Fruit fly (Drosophila melanogaster) whole organism, embryonic: ENCODE measurements around the gene rols.

Experiments
- CG12659 ChIP-seq: fragments of 200-800 bp; sonication (Bioruptor generic); optimal IDR thresholded peaks from 3 replicates; lab custom pipeline; 2017; ENCODE audit warnings: mild to moderate bottlenecking, missing biosample characterization, missing genetic modification reagents, missing genetic modification characterization
- CG13296 ChIP-seq: fragments of 200-800 bp; sonication (Bioruptor generic); optimal IDR thresholded peaks from 3 replicates; lab custom pipeline; 2018; ENCODE audit warnings: missing biosample characterization, mild to moderate bottlenecking, missing genetic modification characterization
- CG14710 ChIP-seq: fragments of 200-800 bp; sonication (Bioruptor generic); optimal IDR thresholded peaks from 3 replicates; lab custom pipeline; 2019; ENCODE audit warnings: missing biosample characterization, mild to moderate bottlenecking, missing genetic modification characterization, moderate library complexity
- CG17361 ChIP-seq: fragments of 200-800 bp; sonication (Bioruptor generic); IDR thresholded peaks from 3 replicates; pipeline ENCODE4 v1.3.6; 2022; ENCODE audit warnings: missing biosample characterization, missing genetic modification characterization
- CG18262 ChIP-seq: fragments of 200-800 bp; optimal IDR thresholded peaks from 3 replicates; lab custom pipeline; 2019; ENCODE audit warnings: missing biosample characterization, mild to moderate bottlenecking, missing genetic modification characterization, moderate library complexity
- CG2199 ChIP-seq: fragments of 200-800 bp; sonication (Bioruptor generic); IDR thresholded peaks from 3 replicates; pipeline ENCODE4 v1.3.6; 2022; ENCODE audit warnings: missing biosample characterization, missing genetic modification characterization
- CG31388 ChIP-seq: fragments of 200-800 bp; sonication (Bioruptor generic); optimal IDR thresholded peaks from 2 replicates; lab custom pipeline; 2016; ENCODE audit warnings: missing biosample characterization, missing genetic modification characterization
- CG3726 ChIP-seq: fragments of 200-800 bp; sonication (Bioruptor generic); IDR thresholded peaks from 3 replicates; pipeline ENCODE4, ENCODE4 v1.3.6; 2022; ENCODE audit warnings: missing biosample characterization, missing genetic modification characterization
- CG4360 ChIP-seq: fragments of 200-800 bp; sonication (Bioruptor generic); IDR thresholded peaks from 2 replicates; pipeline ENCODE4 v1.3.6; 2022; ENCODE audit warnings: missing biosample characterization, missing genetic modification characterization
- CG43689 ChIP-seq: fragments of 200-800 bp; sonication (Bioruptor generic); IDR thresholded peaks from 2 replicates; pipeline ENCODE4 v1.3.6; 2022; ENCODE audit warnings: missing biosample characterization, missing genetic modification characterization
- CG4707 ChIP-seq: fragments of 200-800 bp; sonication (Bioruptor generic); optimal IDR thresholded peaks from 2 replicates; lab custom pipeline; 2018; ENCODE audit warnings: missing biosample characterization, mild to moderate bottlenecking, missing genetic modification characterization, moderate library complexity
- CG4820 ChIP-seq: fragments of 200-800 bp; sonication (Bioruptor generic); optimal IDR thresholded peaks from 3 replicates; lab custom pipeline; 2016; ENCODE audit warnings: missing biosample characterization, missing genetic modification characterization
- CG6272 ChIP-seq: fragments of 200-800 bp; sonication (Bioruptor generic); IDR thresholded peaks from 2 replicates; pipeline ENCODE4 v1.3.6; 2022; ENCODE audit warnings: missing biosample characterization, missing genetic modification characterization
- CG6654 ChIP-seq: fragments of 200-800 bp; sonication (Bioruptor generic); optimal IDR thresholded peaks from 2 replicates; lab custom pipeline; 2017; ENCODE audit warnings: missing biosample characterization, mild to moderate bottlenecking, missing genetic modification characterization
- CG8359 ChIP-seq: fragments of 200-800 bp; sonication (Bioruptor generic); optimal IDR thresholded peaks from 2 replicates; lab custom pipeline; 2017; ENCODE audit warnings: missing biosample characterization, mild to moderate bottlenecking, missing genetic modification characterization, borderline replicate concordance
- CG8388 ChIP-seq: fragments of 200-800 bp; sonication (Bioruptor generic); optimal IDR thresholded peaks from 2 replicates; lab custom pipeline; 2019; ENCODE audit warnings: missing biosample characterization, mild to moderate bottlenecking, missing genetic modification characterization, moderate library complexity
- CG8924 ChIP-seq: fragments of 200-800 bp; optimal IDR thresholded peaks from 3 replicates; lab custom pipeline; 2019; ENCODE audit warnings: missing biosample characterization, mild to moderate bottlenecking, missing genetic modification characterization, moderate library complexity
- Chrac-16 ChIP-seq: fragments of 200-800 bp; sonication (Bioruptor generic); optimal IDR thresholded peaks from 3 replicates; lab custom pipeline; 2016; ENCODE audit warnings: missing biosample characterization, missing genetic modification characterization
- Dek ChIP-seq: fragments of 200-800 bp; sonication (Bioruptor generic); optimal IDR thresholded peaks from 3 replicates; lab custom pipeline; 2019; ENCODE audit warnings: missing biosample characterization, mild to moderate bottlenecking, missing genetic modification characterization, moderate library complexity
- Dip3 ChIP-seq: fragments of 200-800 bp; sonication (Bioruptor generic); optimal IDR thresholded peaks from 3 replicates; lab custom pipeline; 2016; ENCODE audit warnings: missing biosample characterization, missing genetic modification characterization
- Eip74EF ChIP-seq, 2 experiments: fragments of 200-800 bp in 1 of 2; fragments of >200 bp in 1 of 2; sonication (Bioruptor generic) in 1 of 2; optimal IDR thresholded peaks; 2 replicates each; lab custom pipeline; 2017 to 2019; ENCODE audit warnings: missing biosample characterization in 2 of 2, missing genetic modification characterization in 2 of 2, mild to moderate bottlenecking in 1 of 2, moderate library complexity in 1 of 2
- Gug ChIP-seq: fragments of 200-800 bp; sonication (Bioruptor generic); IDR thresholded peaks from 4 replicates; pipeline ENCODE4 v1.3.6; 2022; ENCODE audit warnings: missing biosample characterization, missing genetic modification characterization
- HmgZ ChIP-seq: fragments of 200-800 bp; sonication (Bioruptor generic); optimal IDR thresholded peaks from 2 replicates; lab custom pipeline; 2018; ENCODE audit warnings: missing biosample characterization, mild to moderate bottlenecking, missing genetic modification characterization
- Hr51 ChIP-seq, 2 experiments: fragments of 200-800 bp; sonication (Bioruptor generic); optimal IDR thresholded peaks; 2 replicates in 1 of 2; 3 replicates in 1 of 2; lab custom pipeline; 2016 to 2018; ENCODE audit warnings: missing biosample characterization in 2 of 2, missing genetic modification characterization in 2 of 2, mild to moderate bottlenecking in 1 of 2, moderate library complexity in 1 of 2
- Kr ChIP-seq: fragments of 200-800 bp; sonication (Bioruptor generic); optimal IDR thresholded peaks from 2 replicates; lab custom pipeline; 2017; ENCODE audit warnings: missing biosample characterization, mild to moderate bottlenecking, missing genetic modification characterization
- Mes4 ChIP-seq: fragments of 200-800 bp; sonication (Bioruptor generic); optimal IDR thresholded peaks from 2 replicates; lab custom pipeline; 2016; ENCODE audit warnings: missing biosample characterization, missing genetic modification characterization
- Nf-YA ChIP-seq: fragments of 200-800 bp; sonication (Bioruptor generic); IDR thresholded peaks from 2 replicates; pipeline ENCODE4 v1.3.6; 2022; ENCODE audit warnings: missing biosample characterization, missing genetic modification characterization
- PHDP ChIP-seq: fragments of 200-800 bp; sonication (Bioruptor generic); optimal IDR thresholded peaks from 3 replicates; lab custom pipeline; 2018; ENCODE audit warnings: missing biosample characterization, mild to moderate bottlenecking, missing genetic modification characterization, moderate library complexity
- Ravus ChIP-seq: fragments of 200-800 bp; sonication (Bioruptor generic); IDR thresholded peaks from 2 replicates; pipeline ENCODE4 v1.3.6; 2022; ENCODE audit warnings: missing biosample characterization, missing genetic modification characterization
- Spps ChIP-seq: fragments of 200-800 bp; sonication (Bioruptor generic); optimal IDR thresholded peaks from 2 replicates; lab custom pipeline; 2018; ENCODE audit warnings: missing biosample characterization, mild to moderate bottlenecking, missing genetic modification characterization
- Xrp1 ChIP-seq: fragments of 200-800 bp; sonication (Bioruptor generic); IDR thresholded peaks from 2 replicates; pipeline ENCODE4 v1.3.6; 2022; ENCODE audit warnings: missing biosample characterization, missing genetic modification characterization
- ash1 ChIP-seq: fragments of 200-800 bp; sonication (Bioruptor generic); optimal IDR thresholded peaks from 2 replicates; lab custom pipeline; 2018; ENCODE audit warnings: missing biosample characterization, mild to moderate bottlenecking, missing genetic modification characterization
- da ChIP-seq: fragments of 200-800 bp; sonication (Bioruptor generic); optimal IDR thresholded peaks from 2 replicates; lab custom pipeline; 2016; ENCODE audit warnings: missing biosample characterization, missing genetic modification characterization
- dysf ChIP-seq: fragments of 200-800 bp; sonication (Bioruptor generic); IDR thresholded peaks from 3 replicates; pipeline ENCODE4 v1.3.6; 2022; ENCODE audit warnings: missing biosample characterization, missing genetic modification characterization
- ems ChIP-seq: fragments of 200-800 bp; sonication (Bioruptor generic); optimal IDR thresholded peaks from 3 replicates; lab custom pipeline; 2016; ENCODE audit warnings: missing biosample characterization, missing genetic modification characterization
- ewg ChIP-seq: fragments of 200-800 bp; sonication (Bioruptor generic); optimal IDR thresholded peaks from 3 replicates; lab custom pipeline; 2017; ENCODE audit warnings: mild to moderate bottlenecking, missing biosample characterization, missing genetic modification reagents, missing genetic modification characterization
- fd102C ChIP-seq: fragments of 200-800 bp; sonication (Bioruptor generic); optimal IDR thresholded peaks from 2 replicates; lab custom pipeline; 2018; ENCODE audit warnings: missing biosample characterization, mild to moderate bottlenecking, missing genetic modification characterization, moderate library complexity
- kah ChIP-seq: fragments of 200-800 bp; sonication (Bioruptor generic); optimal IDR thresholded peaks from 2 replicates; lab custom pipeline; 2018; ENCODE audit warnings: missing biosample characterization, mild to moderate bottlenecking, missing genetic modification characterization
- lola ChIP-seq, 3 experiments: fragments of >200 bp in 2 of 3; fragments of 200-800 bp in 1 of 3; sonication (Bioruptor generic) in 1 of 3; optimal IDR thresholded peaks; 2 replicates each; lab custom pipeline; 2017 to 2019; ENCODE audit warnings: missing biosample characterization in 3 of 3, missing genetic modification characterization in 3 of 3, mild to moderate bottlenecking in 1 of 3, moderate library complexity in 1 of 3
- peb ChIP-seq: fragments of 200-800 bp; sonication (Bioruptor generic); IDR thresholded peaks from 2 replicates; pipeline ENCODE4 v1.3.6; 2022; ENCODE audit warnings: missing biosample characterization, missing genetic modification characterization
- prd ChIP-seq, 3 experiments: fragments of >200 bp in 2 of 3; fragments of 200-800 bp in 1 of 3; sonication (Bioruptor generic) in 1 of 3; optimal IDR thresholded peaks in 2 of 3; IDR thresholded peaks in 1 of 3; 2 replicates in 2 of 3; 3 replicates in 1 of 3; pipeline versions ENCODE4 v1.3.6 to Lab custom; 2017 to 2022; ENCODE audit warnings: missing biosample characterization in 1 of 3, missing genetic modification characterization in 1 of 3
- sens-2 ChIP-seq: fragments of 200-800 bp; sonication (Bioruptor generic); IDR thresholded peaks from 2 replicates; pipeline ENCODE4 v1.3.6; 2022; ENCODE audit warnings: missing biosample characterization, missing genetic modification characterization
- seq ChIP-seq: fragments of 200-800 bp; sonication (Bioruptor generic); IDR thresholded peaks from 2 replicates; pipeline ENCODE4 v1.3.6; 2022; ENCODE audit warnings: missing biosample characterization, missing genetic modification characterization
- slou ChIP-seq: fragments of 200-800 bp; sonication (Bioruptor generic); optimal IDR thresholded peaks from 3 replicates; lab custom pipeline; 2016; ENCODE audit warnings: missing biosample characterization, missing genetic modification characterization
- sqz ChIP-seq: fragments of 200-800 bp; sonication (Bioruptor generic); optimal IDR thresholded peaks from 3 replicates; lab custom pipeline; 2018; ENCODE audit warnings: missing biosample characterization, mild to moderate bottlenecking, missing genetic modification characterization
- stwl ChIP-seq: fragments of 200-800 bp; sonication (Bioruptor generic); optimal IDR thresholded peaks from 3 replicates; lab custom pipeline; 2018; ENCODE audit warnings: missing biosample characterization, mild to moderate bottlenecking, missing genetic modification characterization, moderate library complexity
- twi ChIP-seq: fragments of 200-800 bp; optimal IDR thresholded peaks from 2 replicates; lab custom pipeline; 2019; ENCODE audit warnings: missing biosample characterization, mild to moderate bottlenecking, missing genetic modification characterization, moderate library complexity

rols gene

dm6 chr3L:12056286-12057178, 8.1 kb downstream of the rols start (continued):
- TF ChIP-seq fd102C (GFP tag; lab: Kevin White, UChicago) = peak; percentile 3
- TF ChIP-seq CG8924 (tag; lab: Kevin White, UChicago) = peak; percentile 66
- 0 out of 2 replicates have a peak, but pooled peaks have one; percentile 22 for TF ChIP-seq sens-2 (GFP tag; lab: Robert Waterston, UW)
- TF ChIP-seq CG6654 = peak; percentile 36
- no peak for TF ChIP-seq ash1 (GFP tag; lab: Kevin White, UChicago)
- TF ChIP-seq Eip74EF (GFP tag; optimal IDR thresholded peaks at IDR 0.05; lab: Kevin White, UChicago) = peak in 1 of 2 experiments; percentile 54
- TF ChIP-seq CG13296 (GFP tag; lab: Kevin White, UChicago) = peak; percentile 37
- TF ChIP-seq seq (GFP tag; lab: Robert Waterston, UW) = peak; percentile 57; the same call in 1 of the 2 replicates
- TF ChIP-seq CG2199 (GFP tag; lab: Robert Waterston, UW) = peak; percentile 65; the same call in 1 of the 3 replicates
- TF ChIP-seq prd (optimal IDR thresholded peaks at IDR 0.05; lab: Kevin White, UChicago) = no peak
- peak; percentile 66 for TF ChIP-seq prd (GFP tag; IDR thresholded peaks at IDR 0.05; lab: Robert Waterston, UW)
- TF ChIP-seq PHDP (tag; lab: Kevin White, UChicago) = peak; percentile 42
- peak; percentile 67; the same call in 1 of the 2 replicates for TF ChIP-seq Xrp1 (GFP tag; lab: Robert Waterston, UW)
- TF ChIP-seq lola (GFP tag; optimal IDR thresholded peaks at IDR 0.05; lab: Kevin White, UChicago) = peak in 1 of 3 experiments; percentile 75
- TF ChIP-seq Chrac-16 (GFP tag; lab: Kevin White, UChicago) = peak; percentile 61
- TF ChIP-seq CG43689 (GFP tag; lab: Robert Waterston, UW) = no peak
- peak; percentile 60; the same call in 1 of the 3 replicates for TF ChIP-seq CG3726 (GFP tag; lab: Robert Waterston, UW)
- TF ChIP-seq Nf-YA = peak; percentile 5; the same call in 1 of the 2 replicates
- peak; percentile 66 for TF ChIP-seq Mes4
- peak; percentile 88 for TF ChIP-seq CG18262 (tag; lab: Kevin White, UChicago)
- TF ChIP-seq sqz = peak; percentile 55
- TF ChIP-seq kah (GFP tag; lab: Kevin White, UChicago) = no peak
- peak; percentile 16 for TF ChIP-seq twi (tag; lab: Kevin White, UChicago)
- TF ChIP-seq CG8388 (GFP tag; lab: Kevin White, UChicago) = peak; percentile 67
- TF ChIP-seq HmgZ (tag; lab: Kevin White, UChicago) = peak; percentile 28
- TF ChIP-seq CG4360 (GFP tag; lab: Robert Waterston, UW) = no peak
- TF ChIP-seq CG4707 (GFP tag; lab: Kevin White, UChicago) = no peak
- peak; percentile 31 to 76 for TF ChIP-seq Hr51 (GFP tag; optimal IDR thresholded peaks at IDR 0.05; lab: Kevin White, UChicago)
- TF ChIP-seq Ravus (GFP tag; lab: Robert Waterston, UW) = peak; percentile 12
- TF ChIP-seq peb (GFP tag; lab: Robert Waterston, UW) = no peak
- TF ChIP-seq CG17361 (GFP tag; lab: Robert Waterston, UW) = peak; percentile 88
- TF ChIP-seq Gug (GFP tag; lab: Robert Waterston, UW) = peak; percentile 45; the same call in 3 of the 4 replicates
- TF ChIP-seq Dip3 (GFP tag; lab: Kevin White, UChicago) = peak; percentile 54
- TF ChIP-seq stwl = no peak
- peak; percentile 83 for TF ChIP-seq CG4820 (GFP tag; lab: Kevin White, UChicago)
- TF ChIP-seq ewg (GFP tag; lab: Kevin White, UChicago) = peak; percentile 55
- peak; percentile 23 for TF ChIP-seq Dek (tag; lab: Kevin White, UChicago)
- peak; percentile 60 for TF ChIP-seq CG12659 (GFP tag; lab: Kevin White, UChicago)
- TF ChIP-seq ems (GFP tag; lab: Kevin White, UChicago) = peak; percentile 72
- no peak for TF ChIP-seq CG6272 (GFP tag; lab: Robert Waterston, UW)
- peak; percentile 78 for TF ChIP-seq dysf (GFP tag; lab: Robert Waterston, UW)
- TF ChIP-seq CG14710 = peak; percentile 83
- TF ChIP-seq CG8359 (GFP tag; lab: Kevin White, UChicago) = peak; percentile 20
- TF ChIP-seq Kr (GFP tag; lab: Kevin White, UChicago) = peak; percentile 34
- peak; percentile 21 for TF ChIP-seq Spps (tag; lab: Kevin White, UChicago)
- TF ChIP-seq slou (GFP tag; lab: Kevin White, UChicago) = no peak
- peak; percentile 69 for TF ChIP-seq CG31388 (GFP tag; lab: Kevin White, UChicago)
- no peak for TF ChIP-seq da (GFP tag; lab: Kevin White, UChicago)
